Worm (Caenorhabditis elegans) whole organism, L4/young adult: Measurements from ENCODE around the gene B0228.9.

Experiments
- W03F9.2 ChIP-seq: fragments of 150-350 bp; optimal IDR thresholded peaks from 2 replicates; lab custom pipeline; 2014; ENCODE audit warnings: missing biosample characterization, missing genetic modification characterization
- dao-5 ChIP-seq: sonication (generic microtip); optimal IDR thresholded peaks from 2 replicates; lab custom pipeline; 2016; ENCODE audit warnings: missing genotype, missing genetic modification characterization, moderate library complexity, missing compliant biosample characterization
- him-1 ChIP-seq: sonication (generic microtip); optimal IDR thresholded peaks from 2 replicates; lab custom pipeline; 2016; ENCODE audit warnings: missing genotype, missing genetic modification reagents, missing genetic modification characterization, missing compliant biosample characterization

- TF ChIP-seq dao-5 (tag; lab: Kevin White, UChicago): no peak
- no peak for TF ChIP-seq him-1 (tag; lab: Kevin White, UChicago)
- TF ChIP-seq W03F9.2: no peak
These were observed 39.7 kb upstream of the B0228.9 start for ce11 chrII:7803174-7803573.
